Worm (Caenorhabditis elegans) whole organism, mixed stage, embryonic: ENCODE data around the gene bus-18.

Source experiments
- M03D4.4 ChIP-seq: sonication (generic microtip); optimal IDR thresholded peaks from 2 replicates; lab custom pipeline; 2017; ENCODE audit warnings: mild to moderate bottlenecking, missing genetic modification characterization, missing compliant biosample characterization
- bed-3 ChIP-seq: fragments of 200-800 bp; sonication (Bioruptor generic); optimal IDR thresholded peaks from 3 replicates; lab custom pipeline; 2018; ENCODE audit warnings: mild to moderate bottlenecking, missing genetic modification characterization, moderate library complexity, missing compliant biosample characterization
- blmp-1 ChIP-seq: fragments of 150-350 bp; optimal IDR thresholded peaks from 2 replicates; lab custom pipeline; 2014; ENCODE audit warnings: missing biosample characterization, missing genetic modification characterization
- ceh-39 ChIP-seq: fragments of 150-350 bp; optimal IDR thresholded peaks from 2 replicates; lab custom pipeline; 2014; ENCODE audit warnings: missing biosample characterization, missing genetic modification characterization
- ceh-83 ChIP-seq: fragments of 200-800 bp; sonication (Bioruptor generic); optimal IDR thresholded peaks from 2 replicates; lab custom pipeline; 2018; ENCODE audit warnings: mild to moderate bottlenecking, missing genetic modification characterization, missing compliant biosample characterization
- cnd-1 ChIP-seq: fragments of 200-800 bp; sonication (Bioruptor generic); optimal IDR thresholded peaks from 2 replicates; lab custom pipeline; 2018; ENCODE audit warnings: mild to moderate bottlenecking, missing genetic modification characterization, missing compliant biosample characterization
- elt-1 ChIP-seq: sonication (generic microtip); optimal IDR thresholded peaks from 2 replicates; lab custom pipeline; 2017; ENCODE audit warnings: missing genetic modification characterization, mild to moderate bottlenecking, missing compliant biosample characterization, antibody characterized with exemption, moderate library complexity, borderline replicate concordance; ENCODE audit not compliant: insufficient read depth
- elt-3 ChIP-seq: fragments of 150-350 bp; optimal IDR thresholded peaks from 2 replicates; lab custom pipeline; 2014; ENCODE audit warnings: missing biosample characterization, missing genetic modification characterization
- ham-2 ChIP-seq: fragments of 200-800 bp; sonication (Bioruptor generic); optimal IDR thresholded peaks from 2 replicates; lab custom pipeline; 2018; ENCODE audit warnings: mild to moderate bottlenecking, missing genetic modification characterization, missing compliant biosample characterization
- lin-13 ChIP-seq: fragments of 150-350 bp; optimal IDR thresholded peaks from 2 replicates; lab custom pipeline; 2014; ENCODE audit warnings: missing biosample characterization, missing genetic modification characterization
- lsy-2 ChIP-seq: fragments of 150-350 bp; optimal IDR thresholded peaks from 2 replicates; lab custom pipeline; 2014; ENCODE audit warnings: missing biosample characterization, missing genetic modification characterization
- mep-1 ChIP-seq: fragments of 150-350 bp; optimal IDR thresholded peaks from 2 replicates; lab custom pipeline; 2017; ENCODE audit warnings: missing biosample characterization, missing genetic modification reagents, missing genetic modification characterization, inconsistent platforms
- mls-2 ChIP-seq: sonication (generic microtip); optimal IDR thresholded peaks from 2 replicates; lab custom pipeline; 2016; ENCODE audit warnings: mild to moderate bottlenecking, missing genetic modification characterization, moderate library complexity, missing compliant biosample characterization
- nhr-12 ChIP-seq: fragments of 150-350 bp; optimal IDR thresholded peaks from 2 replicates; lab custom pipeline; 2014; ENCODE audit warnings: missing biosample characterization, missing genetic modification characterization
- nhr-2 ChIP-seq: fragments of 150-350 bp; optimal IDR thresholded peaks from 2 replicates; lab custom pipeline; 2014; ENCODE audit warnings: missing biosample characterization, missing genetic modification characterization
- nhr-237 ChIP-seq: fragments of 150-350 bp; optimal IDR thresholded peaks from 2 replicates; lab custom pipeline; 2014; ENCODE audit warnings: missing biosample characterization, missing genetic modification characterization
- nhr-28 ChIP-seq: fragments of 150-350 bp; optimal IDR thresholded peaks from 2 replicates; lab custom pipeline; 2014; ENCODE audit warnings: missing biosample characterization, missing genetic modification characterization
- nhr-76 ChIP-seq: sonication (generic microtip); optimal IDR thresholded peaks from 2 replicates; lab custom pipeline; 2017; ENCODE audit warnings: missing biosample characterization, missing genetic modification characterization
- pha-4 ChIP-seq: fragments of 150-350 bp; optimal IDR thresholded peaks from 2 replicates; lab custom pipeline; 2018; ENCODE audit warnings: missing biosample characterization, missing genetic modification reagents, missing genetic modification characterization
- sem-2 ChIP-seq: fragments of 200-800 bp; sonication (Bioruptor generic); optimal IDR thresholded peaks from 2 replicates; lab custom pipeline; 2018; ENCODE audit warnings: mild to moderate bottlenecking, missing genetic modification characterization, missing compliant biosample characterization
- sptf-1 ChIP-seq: sonication (generic microtip); optimal IDR thresholded peaks from 2 replicates; lab custom pipeline; 2017; ENCODE audit warnings: mild to moderate bottlenecking, missing genetic modification characterization, moderate library complexity, missing compliant biosample characterization
- tbx-8 ChIP-seq: fragments of 200-800 bp; sonication (Bioruptor generic); optimal IDR thresholded peaks from 2 replicates; lab custom pipeline; 2018; ENCODE audit warnings: mild to moderate bottlenecking, missing genetic modification characterization, moderate library complexity, missing compliant biosample characterization
- unc-120 ChIP-seq: sonication (generic microtip); optimal IDR thresholded peaks from 2 replicates; lab custom pipeline; 2017; ENCODE audit warnings: missing genetic modification characterization, missing compliant biosample characterization; ENCODE audit not compliant: poor library complexity, severe bottlenecking
- unc-39 ChIP-seq: fragments of 150-350 bp; optimal IDR thresholded peaks from 2 replicates; lab custom pipeline; 2014; ENCODE audit warnings: missing biosample characterization, missing genetic modification characterization
- unc-62 ChIP-seq: fragments of 150-350 bp; optimal IDR thresholded peaks from 2 replicates; lab custom pipeline; 2014; ENCODE audit warnings: missing biosample characterization, missing genetic modification reagents, missing genetic modification characterization
- zip-8 ChIP-seq: fragments of 150-350 bp; optimal IDR thresholded peaks from 2 replicates; lab custom pipeline; 2014; ENCODE audit warnings: missing biosample characterization, missing genetic modification characterization
- ztf-11 ChIP-seq: fragments of 150-350 bp; optimal IDR thresholded peaks from 2 replicates; lab custom pipeline; 2014; ENCODE audit warnings: missing biosample characterization, missing genetic modification characterization

Gene bus-18

ce11 chrV:11773420-11773819 lies at the start of gene bus-18:
bus-18 (plus strand) TSS chrV:11773720.
- TF ChIP-seq pha-4 (no peak), elt-3 (no peak), elt-1 (tag; lab: Kevin White, UChicago) (no peak), bed-3 (GFP tag; lab: Kevin White, UChicago) (no peak), blmp-1 (tag; lab: Kevin White, UChicago) (no peak), mep-1 (tag; lab: Kevin White, UChicago) (no peak), cnd-1 (tag; lab: Kevin White, UChicago) (no peak), nhr-237 (tag; lab: Kevin White, UChicago) (no peak), ceh-83 (no peak), sem-2 (GFP tag; lab: Kevin White, UChicago) (no peak), lin-13 (tag; lab: Kevin White, UChicago) (no peak), ztf-11 (no peak), lsy-2 (tag; lab: Kevin White, UChicago) (no peak), unc-120 (no peak), sptf-1 (tag; lab: Kevin White, UChicago) (no peak), nhr-28 (tag; lab: Kevin White, UChicago) (no peak), nhr-2 (tag; lab: Kevin White, UChicago) (no peak)
- TF ChIP-seq, all 35 proteins: peak for 0

ce11 chrV:11725971-11726370 lies 47.5 kb upstream of the bus-18 start, which contains the start of gene daf-11:
daf-11 (minus strand) TSS chrV:11726071.
- TF ChIP-seq bed-3 (GFP tag; lab: Kevin White, UChicago) (no peak), ceh-83 (no peak)
- TF ChIP-seq, all 35 proteins: peak for 0

- no peak for TF ChIP-seq elt-3
- TF ChIP-seq ceh-39 (tag; lab: Kevin White, UChicago) = no peak
- TF ChIP-seq nhr-12 (tag; lab: Kevin White, UChicago) = no peak
- no peak for TF ChIP-seq ztf-11
- TF ChIP-seq nhr-28 (tag; lab: Kevin White, UChicago) = no peak
- no peak for TF ChIP-seq sptf-1 (tag; lab: Kevin White, UChicago)
- TF ChIP-seq unc-120 = no peak
- no peak for TF ChIP-seq zip-8 (tag; lab: Kevin White, UChicago)
- TF ChIP-seq ham-2 (GFP tag; lab: Kevin White, UChicago) = no peak
- no peak for TF ChIP-seq elt-1 (tag; lab: Kevin White, UChicago)
These were observed 43.5 kb upstream of the bus-18 start, which contains the start of gene rhr-2 for ce11 chrV:11730060-11730459. rhr-2 (minus strand) TSS chrV:11730160.

- TF ChIP-seq nhr-76 = no peak
- TF ChIP-seq unc-62 (GFP tag; lab: Kevin White, UChicago) = no peak
- TF ChIP-seq nhr-28 (tag; lab: Kevin White, UChicago) = no peak
- TF ChIP-seq zip-8 (tag; lab: Kevin White, UChicago) = no peak
- no peak for TF ChIP-seq ceh-83
- no peak for TF ChIP-seq bed-3 (GFP tag; lab: Kevin White, UChicago)
These were observed 41.5 kb upstream of the bus-18 start for ce11 chrV:11732049-11732448.

- TF ChIP-seq mep-1 (tag; lab: Kevin White, UChicago) (peak; percentile 58), blmp-1 (tag; lab: Kevin White, UChicago) (no peak)
These were observed 40.1 kb upstream of the bus-18 start, which contains the start of gene npp-22 for ce11 chrV:11733460-11733859. npp-22 (minus strand) TSS chrV:11733472.

- TF ChIP-seq tbx-8 (GFP tag; lab: Kevin White, UChicago) (no peak), unc-120 (no peak), M03D4.4 (tag; lab: Kevin White, UChicago) (no peak), pha-4 (no peak), ceh-83 (no peak), nhr-12 (tag; lab: Kevin White, UChicago) (no peak), zip-8 (tag; lab: Kevin White, UChicago) (no peak), unc-39 (tag; lab: Kevin White, UChicago) (no peak), unc-62 (GFP tag; lab: Kevin White, UChicago) (no peak), lin-13 (tag; lab: Kevin White, UChicago) (no peak)
These were observed 36.6 kb upstream of the bus-18 start, which contains the start of gene spe-42 for ce11 chrV:11736896-11737295. spe-42 (minus strand) TSS chrV:11736996.

ce11 chrV:11737333-11737732 lies 36.2 kb upstream of the bus-18 start:
- TF ChIP-seq ztf-11 (no peak), ceh-83 (no peak), mls-2 (tag; lab: Kevin White, UChicago) (no peak), bed-3 (GFP tag; lab: Kevin White, UChicago) (no peak), nhr-28 (tag; lab: Kevin White, UChicago) (no peak), lsy-2 (tag; lab: Kevin White, UChicago) (no peak)
